Fruit fly (Drosophila melanogaster): ENCODE measurements around the gene mip130.
A peak's percentile ranks its signal among the peaks of the same experiment; 100 is the strongest.

mip130 gene

dm6 chrX:1903077-1903476, 5.0 kb upstream of the mip130 start, which contains the start of gene CG32801:
TSS of gene CG32801 (minus strand) at chrX:1903177.
- TF ChIP-seq lbe (GFP tag; optimal IDR thresholded peaks at IDR 0.05) = no peak
- TF ChIP-seq CG11560 (tag; IDR thresholded peaks at IDR 0.05) = no peak
- no peak for TF ChIP-seq Bgb (GFP tag; IDR thresholded peaks at IDR 0.05; ENCODE audit: partially characterized antibody)
- TF ChIP-seq ind (GFP tag; optimal IDR thresholded peaks at IDR 0.05) = no peak
- TF ChIP-seq nerfin-2 (GFP tag; IDR thresholded peaks at IDR 0.05; ENCODE audit: partially characterized antibody) = no peak
- no peak for TF ChIP-seq CG2712 (tag; optimal IDR thresholded peaks at IDR 0.05)

- TF ChIP-seq tgo (GFP tag; IDR thresholded peaks at IDR 0.05) = no peak
- TF ChIP-seq CG10274 (GFP tag; optimal IDR thresholded peaks at IDR 0.05) = no peak
- TF ChIP-seq inv (GFP tag; IDR thresholded peaks at IDR 0.05; ENCODE audit: partially characterized antibody) = no peak
- no peak for TF ChIP-seq pfk (GFP tag; optimal IDR thresholded peaks at IDR 0.05)
- no peak for TF ChIP-seq sens-2 (GFP tag; IDR thresholded peaks at IDR 0.05)
- no peak for TF ChIP-seq Hr39 (optimal IDR thresholded peaks at IDR 0.05)
- no peak for TF ChIP-seq trem (tag; optimal IDR thresholded peaks at IDR 0.05)
- TF ChIP-seq CG6813 (GFP tag; optimal IDR thresholded peaks at IDR 0.05) = no peak
- no peak for TF ChIP-seq ssp (GFP tag; IDR thresholded peaks at IDR 0.05)
- no peak for TF ChIP-seq hb (GFP tag; IDR thresholded peaks at IDR 0.05; ENCODE audit: partially characterized antibody)
- no peak for TF ChIP-seq tll (GFP tag; optimal IDR thresholded peaks at IDR 0.05)
- TF ChIP-seq Bgb (GFP tag; IDR thresholded peaks at IDR 0.05; ENCODE audit: partially characterized antibody) = no peak
- no peak for TF ChIP-seq zfh2 (GFP tag; optimal IDR thresholded peaks at IDR 0.05)
- no peak for TF ChIP-seq CG8281 (tag; optimal IDR thresholded peaks at IDR 0.05)
- TF ChIP-seq Mrtf (GFP tag; IDR thresholded peaks at IDR 0.05) = no peak
- no peak for TF ChIP-seq gsb-n (tag; optimal IDR thresholded peaks at IDR 0.05)
- TF ChIP-seq Dref (GFP tag; IDR thresholded peaks at IDR 0.05) = no peak
- no peak for TF ChIP-seq Hsf (GFP tag; optimal IDR thresholded peaks at IDR 0.05)
- no peak for TF ChIP-seq Taf1 (GFP tag; IDR thresholded peaks at IDR 0.05)
- TF ChIP-seq CG5180 (GFP tag; optimal IDR thresholded peaks at IDR 0.05) = no peak
Measured at dm6 chrX:1903968-1904367, 4.1 kb upstream of the mip130 start.

- TF ChIP-seq nmo (GFP tag; optimal IDR thresholded peaks at IDR 0.05) (no peak), Ravus (GFP tag; IDR thresholded peaks at IDR 0.05) (no peak), CG6254 (GFP tag; optimal IDR thresholded peaks at IDR 0.05) (no peak), slbo (GFP tag; IDR thresholded peaks at IDR 0.05) (no peak), btn (GFP tag; optimal IDR thresholded peaks at IDR 0.05) (no peak), dm (GFP tag; optimal IDR thresholded peaks at IDR 0.05) (peak; percentile 36), CG4282 (GFP tag; optimal IDR thresholded peaks at IDR 0.05) (no peak), CG2116 (GFP tag; optimal IDR thresholded peaks at IDR 0.05) (peak; percentile 61), CG11093 (GFP tag; IDR thresholded peaks at IDR 0.05) (no peak), CG10959 (GFP tag; IDR thresholded peaks at IDR 0.05) (no peak), CG18011 (GFP tag; optimal IDR thresholded peaks at IDR 0.05) (no peak), CG17612 (GFP tag; IDR thresholded peaks at IDR 0.05) (no peak), fd102C (GFP tag; optimal IDR thresholded peaks at IDR 0.05) (no peak), unc-4 (GFP tag; IDR thresholded peaks at IDR 0.05; ENCODE audit: partially characterized antibody) (0 out of 2 replicates have a peak, but pooled peaks have one; percentile 32), Ets97D (GFP tag; optimal IDR thresholded peaks at IDR 0.05) (no peak), HLH3B (GFP tag; IDR thresholded peaks at IDR 0.05) (no peak), Dll (GFP tag; IDR thresholded peaks at IDR 0.05; ENCODE audit: partially characterized antibody) (peak; percentile 45; the same call in 2 of the 4 replicates), Atf6 (GFP tag; IDR thresholded peaks at IDR 0.05) (no peak), hbn (GFP tag; IDR thresholded peaks at IDR 0.05; ENCODE audit: partially characterized antibody) (peak; percentile 43), hb (GFP tag; IDR thresholded peaks at IDR 0.05; ENCODE audit: partially characterized antibody) (peak; percentile 57; the same call in 1 of the 3 replicates), CG15269 (tag; optimal IDR thresholded peaks at IDR 0.05) (no peak), CG1647 (GFP tag; optimal IDR thresholded peaks at IDR 0.05) (no peak), NK7.1 (GFP tag; optimal IDR thresholded peaks at IDR 0.05) (no peak), CG7963 (GFP tag; IDR thresholded peaks at IDR 0.05; ENCODE audit: partially characterized antibody) (0 out of 3 replicates have a peak, but pooled peaks have one; percentile 39), CG7987 (GFP tag; optimal IDR thresholded peaks at IDR 0.05) (no peak)
Measured at dm6 chrX:1908757-1909156, 718 bp downstream of the mip130 start, which contains the start of the genes Edem1 and Rbcn-3B. TSS of gene Edem1 (minus strand) at chrX:1908827. TSS of gene Rbcn-3B (plus strand) at chrX:1908920.
